Worm (Caenorhabditis elegans): Measurements from ENCODE around the gene H04M03.11.

ce11 chrIV:5902730-5903129 is 18.3 kb upstream of the H04M03.11 start:
- TF ChIP-seq ama-1 (optimal IDR thresholded peaks at IDR 0.05) (no peak), tbx-11 (GFP tag; IDR thresholded peaks at IDR 0.05) (no peak)
